Fruit fly (Drosophila melanogaster): ENCODE results near the gene CG34155.

Gene CG34155

dm6 chr3R:30536919-30537318 lies 23.1 kb downstream of the CG34155 start (continued):
- TF ChIP-seq Meics (GFP tag; optimal IDR thresholded peaks at IDR 0.05) (peak; percentile 21), CoRest (tag; optimal IDR thresholded peaks at IDR 0.05) (no peak), CG12219 (GFP tag; optimal IDR thresholded peaks at IDR 0.05) (no peak), CG4854 (GFP tag; optimal IDR thresholded peaks at IDR 0.05) (no peak), CG2875 (GFP tag; optimal IDR thresholded peaks at IDR 0.05) (no peak), dan (GFP tag; IDR thresholded peaks at IDR 0.05) (no peak), CrebB (tag; optimal IDR thresholded peaks at IDR 0.05) (no peak), MBD-R2 (GFP tag; IDR thresholded peaks at IDR 0.05) (no peak), Hmr (GFP tag; optimal IDR thresholded peaks at IDR 0.05) (peak; percentile 23), Atf6 (GFP tag; IDR thresholded peaks at IDR 0.05) (0 out of 2 replicates have a peak, but pooled peaks have one; percentile 10), CG17802 (tag; optimal IDR thresholded peaks at IDR 0.05) (no peak), Fer1 (GFP tag; optimal IDR thresholded peaks at IDR 0.05) (peak; percentile 54), H2.0 (GFP tag; IDR thresholded peaks at IDR 0.05) (no peak), CG3281 (GFP tag; optimal IDR thresholded peaks at IDR 0.05) (peak; percentile 38), CG2678 (tag; optimal IDR thresholded peaks at IDR 0.05) (peak; percentile 26), p53 (GFP tag; optimal IDR thresholded peaks at IDR 0.05) (no peak), chn (GFP tag; optimal IDR thresholded peaks at IDR 0.05) (no peak), CG8924 (tag; optimal IDR thresholded peaks at IDR 0.05) (no peak), CG6765 (GFP tag; optimal IDR thresholded peaks at IDR 0.05) (peak; percentile 49), CG31365 (tag; optimal IDR thresholded peaks at IDR 0.05) (no peak), otp (GFP tag; IDR thresholded peaks at IDR 0.05) (no peak), CTCF (GFP tag; optimal IDR thresholded peaks at IDR 0.05) (no peak), CG6254 (GFP tag; optimal IDR thresholded peaks at IDR 0.05) (no peak), CG12769 (tag; optimal IDR thresholded peaks at IDR 0.05) (peak; percentile 19), Med (GFP tag) (peak; percentile 68), CG2889 (GFP tag; IDR thresholded peaks at IDR 0.05) (no peak), CG10366 (GFP tag; IDR thresholded peaks at IDR 0.05) (no peak), Rfx (GFP tag; IDR thresholded peaks at IDR 0.05) (no peak), D (optimal IDR thresholded peaks at IDR 0.05) (no peak), D (GFP tag; optimal IDR thresholded peaks at IDR 0.05) (no peak), Nf-YA (GFP tag; IDR thresholded peaks at IDR 0.05) (no peak), chinmo (GFP tag; IDR thresholded peaks at IDR 0.05; ENCODE audit: partially characterized antibody) (0 out of 4 replicates have a peak, but pooled peaks have one; percentile 57), Deaf1 (tag; optimal IDR thresholded peaks at IDR 0.05) (no peak), CG6654 (GFP tag; optimal IDR thresholded peaks at IDR 0.05) (no peak), CG6689 (GFP tag; IDR thresholded peaks at IDR 0.05) (no peak), CG16813 (GFP tag; IDR thresholded peaks at IDR 0.05; ENCODE audit: partially characterized antibody) (no peak), btn (GFP tag; optimal IDR thresholded peaks at IDR 0.05) (no peak), CG43689 (GFP tag; IDR thresholded peaks at IDR 0.05) (no peak), Hsf (GFP tag; optimal IDR thresholded peaks at IDR 0.05) (no peak), Taf1 (GFP tag; IDR thresholded peaks at IDR 0.05) (no peak), br (optimal IDR thresholded peaks at IDR 0.05) (no peak), fd3F (GFP tag; optimal IDR thresholded peaks at IDR 0.05) (peak; percentile 23), stwl (tag; optimal IDR thresholded peaks at IDR 0.05) (no peak), CG9609 (GFP tag; optimal IDR thresholded peaks at IDR 0.05) (no peak), Bdp1 (GFP tag; optimal IDR thresholded peaks at IDR 0.05) (no peak), CG18599 (GFP tag; optimal IDR thresholded peaks at IDR 0.05) (peak; percentile 57), tup (GFP tag; optimal IDR thresholded peaks at IDR 0.05) (no peak), z (GFP tag; IDR thresholded peaks at IDR 0.05) (no peak), Fer3 (tag; optimal IDR thresholded peaks at IDR 0.05) (no peak)

Measured in whole organism, embryonic.